Worm (Caenorhabditis elegans): ENCODE results near the gene srh-239.

ce11 chrV:15478597-15478996 lies 33.1 kb downstream of the srh-239 start, which contains the start of gene C06B8.2:
- no peak for TF ChIP-seq ztf-11 (tag; optimal IDR thresholded peaks at IDR 0.05)
- no peak for TF ChIP-seq ama-1 (optimal IDR thresholded peaks at IDR 0.05)
- no peak for TF ChIP-seq nhr-77 (tag; optimal IDR thresholded peaks at IDR 0.05)
- TF ChIP-seq tbx-2 (tag; optimal IDR thresholded peaks at IDR 0.05) = no peak
- no peak for TF ChIP-seq unc-62 (GFP tag; optimal IDR thresholded peaks at IDR 0.05)
- no peak for TF ChIP-seq pqm-1 (tag; optimal IDR thresholded peaks at IDR 0.05)
- TF ChIP-seq aly-2 (tag; optimal IDR thresholded peaks at IDR 0.05) = no peak
